Worm (Caenorhabditis elegans): Measurements from ENCODE around the gene marc-1.

Gene marc-1

DNA sequence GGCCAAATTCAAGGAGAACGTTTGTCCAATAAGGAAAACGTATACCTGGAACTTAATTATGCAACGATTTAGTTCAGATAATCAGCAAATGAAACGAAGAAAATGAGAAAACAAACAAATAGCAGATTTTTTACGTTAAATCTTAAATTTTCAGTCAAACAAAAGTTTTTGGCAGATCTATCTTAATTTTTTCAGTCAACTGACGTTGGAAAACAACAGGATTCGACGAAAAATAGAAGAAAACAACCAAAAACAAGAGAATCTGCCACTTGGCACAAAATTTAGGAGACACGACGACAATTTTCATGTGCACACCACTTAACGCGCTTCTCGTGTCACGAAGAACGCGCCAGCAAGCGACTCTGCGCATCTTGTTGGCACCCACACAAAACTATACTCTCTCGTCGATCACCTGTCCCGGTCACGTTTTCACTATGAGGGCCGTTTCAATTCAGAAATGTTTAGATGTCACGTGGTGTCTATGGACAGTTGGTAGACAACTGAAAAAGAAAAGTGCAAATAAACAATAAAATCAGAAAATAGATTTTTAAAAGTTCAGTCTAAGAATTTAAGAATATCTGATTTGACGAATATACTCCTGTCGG, 50.3 kb downstream of the marc-1 start, which contains the start of gene ztf-7 (continued):
- TF ChIP-seq rbr-2 (tag; optimal IDR thresholded peaks at IDR 0.05) (peak; percentile 95), T26A8.4 (GFP tag; IDR thresholded peaks at IDR 0.05) (peak; percentile 96), nhr-237 (tag; optimal IDR thresholded peaks at IDR 0.05) (no peak), lim-7 (GFP tag; IDR thresholded peaks at IDR 0.05) (peak; percentile 24; the same call in 1 of the 2 replicates), ZK546.5 (tag; optimal IDR thresholded peaks at IDR 0.05) (no peak), nhr-25 (tag; optimal IDR thresholded peaks at IDR 0.05; ENCODE audit: borderline replicate concordance, insufficient read depth) (peak; percentile 85), unc-62 (GFP tag; optimal IDR thresholded peaks at IDR 0.05 in 1 of 2) (no peak), unc-62 (tag; optimal IDR thresholded peaks at IDR 0.05) (no peak), madf-9 (GFP tag; conservative IDR thresholded peaks at IDR 0.05) (peak; percentile 86), egl-43 (GFP tag; IDR thresholded peaks at IDR 0.05) (no peak), zfp-2 (tag; optimal IDR thresholded peaks at IDR 0.05) (peak; percentile 52), mdt-29 (GFP tag; IDR thresholded peaks at IDR 0.05) (peak; percentile 95), spr-3 (GFP tag; optimal IDR thresholded peaks at IDR 0.05) (peak; percentile 87), pqm-1 (tag; optimal IDR thresholded peaks at IDR 0.05) (no peak), daf-8 (GFP tag; IDR thresholded peaks at IDR 0.05) (no peak), vab-7 (GFP tag; IDR thresholded peaks at IDR 0.05) (peak; percentile 80), arid-1 (GFP tag; conservative IDR thresholded peaks at IDR 0.05) (peak; percentile 77), aha-1 (tag) (peak; percentile 99), attf-4 (tag; optimal IDR thresholded peaks at IDR 0.05) (no peak), Y105C5A.15 (GFP tag; IDR thresholded peaks at IDR 0.05) (no peak), nhr-41 (GFP tag; IDR thresholded peaks at IDR 0.05) (peak; percentile 74), zag-1 (tag; optimal IDR thresholded peaks at IDR 0.05) (no peak), dmd-6 (GFP tag; IDR thresholded peaks at IDR 0.05) (peak; percentile 99), nhr-76 (tag; optimal IDR thresholded peaks at IDR 0.05) (peak; percentile 48), unc-39 (tag; optimal IDR thresholded peaks at IDR 0.05) (no peak), mes-2 (tag; optimal IDR thresholded peaks at IDR 0.05; ENCODE audit: poor library complexity, severe bottlenecking) (peak; percentile 90), duxl-1 (tag; optimal IDR thresholded peaks at IDR 0.05; ENCODE audit: poor library complexity) (peak; percentile 82), spr-1 (tag; optimal IDR thresholded peaks at IDR 0.05) (peak; percentile 91), saeg-2 (GFP tag; IDR thresholded peaks at IDR 0.05) (peak; percentile 93), lin-38 (GFP tag; IDR thresholded peaks at IDR 0.05) (peak; percentile 87), ztf-7 (tag; optimal IDR thresholded peaks at IDR 0.05) (peak; percentile 73), ceh-62 (tag; optimal IDR thresholded peaks at IDR 0.05) (no peak), dmd-9 (GFP tag; IDR thresholded peaks at IDR 0.05) (peak; percentile 80; the same call in 1 of the 2 replicates), lsy-2 (tag; optimal IDR thresholded peaks at IDR 0.05) (peak; percentile 80 to 95), mxl-2 (GFP tag; conservative IDR thresholded peaks at IDR 0.05) (peak; percentile 77)

Data from whole organism, L4 larva.